Worm (Caenorhabditis elegans): Measurements from ENCODE around the gene T06D4.1.

- TF ChIP-seq nhr-28 (tag; optimal IDR thresholded peaks at IDR 0.05): no peak
- TF ChIP-seq blmp-1 (tag; optimal IDR thresholded peaks at IDR 0.05): no peak
- TF ChIP-seq nhr-76 (tag; optimal IDR thresholded peaks at IDR 0.05): no peak
- TF ChIP-seq lin-13 (tag; optimal IDR thresholded peaks at IDR 0.05): no peak
- no peak for TF ChIP-seq pha-4 (tag; optimal IDR thresholded peaks at IDR 0.05)
- no peak for TF ChIP-seq ztf-11 (tag; optimal IDR thresholded peaks at IDR 0.05)
- TF ChIP-seq elt-3 (tag; optimal IDR thresholded peaks at IDR 0.05): no peak
These were observed 17.6 kb downstream of the T06D4.1 start, which contains the start of gene nep-9 for ce11 chrII:3399212-3399611.
